Fruit fly (Drosophila melanogaster) whole organism, embryonic: Measurements from ENCODE around the gene CG5850.

Experiments
- Atf3 ChIP-seq: fragments of 200-800 bp; sonication (Bioruptor generic); optimal IDR thresholded peaks from 3 replicates; lab custom pipeline; 2016; ENCODE audit warnings: missing biosample characterization, missing genetic modification characterization
- B-H2 ChIP-seq: fragments of 200-800 bp; sonication (Bioruptor generic); optimal IDR thresholded peaks from 2 replicates; lab custom pipeline; 2018; ENCODE audit warnings: missing biosample characterization, mild to moderate bottlenecking, missing genetic modification characterization
- CG10147 ChIP-seq: fragments of 200-800 bp; sonication (Bioruptor generic); optimal IDR thresholded peaks from 2 replicates; lab custom pipeline; 2019; ENCODE audit warnings: missing biosample characterization, mild to moderate bottlenecking, missing genetic modification characterization, moderate library complexity
- CG11398 ChIP-seq: fragments of 200-800 bp; sonication (Bioruptor generic); optimal IDR thresholded peaks from 2 replicates; lab custom pipeline; 2016; ENCODE audit warnings: missing biosample characterization, missing genetic modification characterization
- CG12299 ChIP-seq: fragments of 200-800 bp; sonication (Bioruptor generic); optimal IDR thresholded peaks from 2 replicates; lab custom pipeline; 2018; ENCODE audit warnings: missing biosample characterization, mild to moderate bottlenecking, missing genetic modification characterization
- CG12769 ChIP-seq: fragments of 200-800 bp; sonication (Bioruptor generic); optimal IDR thresholded peaks from 2 replicates; lab custom pipeline; 2019; ENCODE audit warnings: missing biosample characterization, mild to moderate bottlenecking, missing genetic modification characterization, moderate library complexity
- CG13123 ChIP-seq: fragments of 200-800 bp; sonication (Bioruptor generic); optimal IDR thresholded peaks from 2 replicates; lab custom pipeline; 2016; ENCODE audit warnings: missing biosample characterization, missing genetic modification characterization
- CG1529 ChIP-seq: fragments of 200-800 bp; sonication (Bioruptor generic); optimal IDR thresholded peaks from 3 replicates; lab custom pipeline; 2018; ENCODE audit warnings: missing biosample characterization, missing genetic modification characterization
- CG16863 ChIP-seq: fragments of 200-800 bp; sonication (Bioruptor generic); optimal IDR thresholded peaks from 3 replicates; lab custom pipeline; 2016; ENCODE audit warnings: missing biosample characterization, missing genetic modification characterization
- CG2129 ChIP-seq: fragments of 200-800 bp; sonication (Bioruptor generic); IDR thresholded peaks from 2 replicates; pipeline ENCODE4 v1.3.6; 2022; ENCODE audit warnings: missing biosample characterization, missing genetic modification characterization; ENCODE audit not compliant: partially characterized antibody
- CG30431 ChIP-seq: fragments of 200-800 bp; sonication (Bioruptor generic); optimal IDR thresholded peaks from 2 replicates; lab custom pipeline; 2017; ENCODE audit warnings: missing biosample characterization, missing genetic modification characterization
- CG33213 ChIP-seq: fragments of 200-800 bp; sonication (Bioruptor generic); optimal IDR thresholded peaks from 3 replicates; lab custom pipeline; 2016; ENCODE audit warnings: missing biosample characterization, missing genetic modification characterization
- CG4404 ChIP-seq: fragments of 200-800 bp; sonication (Bioruptor generic); IDR thresholded peaks from 2 replicates; pipeline ENCODE4 v1.3.6; 2022; ENCODE audit warnings: missing biosample characterization, missing genetic modification characterization
- CG4424 ChIP-seq: fragments of 200-800 bp; sonication (Bioruptor generic); optimal IDR thresholded peaks from 3 replicates; lab custom pipeline; 2016; ENCODE audit warnings: missing biosample characterization, missing genetic modification characterization
- CG7372 ChIP-seq: fragments of 200-800 bp; sonication (Bioruptor generic); IDR thresholded peaks from 2 replicates; pipeline ENCODE4 v1.3.6; 2022; ENCODE audit warnings: missing biosample characterization, missing genetic modification characterization
- CG7745 ChIP-seq: fragments of 200-800 bp; sonication (Bioruptor generic); optimal IDR thresholded peaks from 2 replicates; lab custom pipeline; 2018; ENCODE audit warnings: missing biosample characterization, mild to moderate bottlenecking, missing genetic modification characterization, moderate library complexity
- CG7839 ChIP-seq: fragments of 200-800 bp; sonication (Bioruptor generic); optimal IDR thresholded peaks from 3 replicates; lab custom pipeline; 2018; ENCODE audit warnings: missing biosample characterization, mild to moderate bottlenecking, missing genetic modification characterization, moderate library complexity
- CG8089 ChIP-seq: fragments of 200-800 bp; sonication (Bioruptor generic); optimal IDR thresholded peaks from 3 replicates; lab custom pipeline; 2016; ENCODE audit warnings: missing biosample characterization, missing genetic modification characterization
- CkIIα-i1 ChIP-seq: fragments of 200-800 bp; sonication (Bioruptor generic); IDR thresholded peaks from 2 replicates; pipeline ENCODE4 v1.3.6; 2022; ENCODE audit warnings: missing biosample characterization, missing genetic modification characterization
- Dll ChIP-seq: fragments of 200-800 bp; sonication (Bioruptor generic); IDR thresholded peaks from 4 replicates; pipeline ENCODE4 v1.3.6; 2022; ENCODE audit warnings: missing biosample characterization, missing genetic modification characterization; ENCODE audit not compliant: partially characterized antibody
- E2f1 ChIP-seq: fragments of 200-800 bp; sonication (Bioruptor generic); IDR thresholded peaks from 2 replicates; pipeline ENCODE4 v1.3.6; 2022; ENCODE audit warnings: missing biosample characterization, missing genetic modification characterization
- H15 ChIP-seq: fragments of 200-800 bp; sonication (Bioruptor generic); IDR thresholded peaks from 3 replicates; pipeline ENCODE4 v1.3.6; 2022; ENCODE audit warnings: missing biosample characterization, missing genetic modification characterization
- Jarid2 ChIP-seq: fragments of 200-800 bp; sonication (Bioruptor generic); optimal IDR thresholded peaks from 3 replicates; lab custom pipeline; 2017; ENCODE audit warnings: mild to moderate bottlenecking, missing biosample characterization, missing genetic modification reagents, missing genetic modification characterization
- Lim3 ChIP-seq: fragments of 200-800 bp; sonication (Bioruptor generic); IDR thresholded peaks from 2 replicates; pipeline ENCODE4 v1.3.6; 2022; ENCODE audit warnings: missing biosample characterization, missing genetic modification characterization
- Lpt ChIP-seq: fragments of >200 bp; optimal IDR thresholded peaks from 2 replicates; lab custom pipeline; 2018; ENCODE audit warnings: missing biosample characterization, missing genetic modification characterization
- MBD-R2 ChIP-seq: fragments of 200-800 bp; sonication (Bioruptor generic); IDR thresholded peaks from 2 replicates; pipeline ENCODE4 v1.3.6; 2022; ENCODE audit warnings: missing biosample characterization, missing genetic modification characterization
- MESR4 ChIP-seq: fragments of 200-800 bp; sonication (Bioruptor generic); optimal IDR thresholded peaks from 2 replicates; lab custom pipeline; 2018; ENCODE audit warnings: missing biosample characterization, mild to moderate bottlenecking, missing genetic modification characterization, moderate library complexity
- Myb ChIP-seq: fragments of 200-800 bp; sonication (Bioruptor generic); optimal IDR thresholded peaks from 2 replicates; lab custom pipeline; 2016; ENCODE audit warnings: missing biosample characterization, missing genetic modification characterization
- Nf-YA ChIP-seq: fragments of 200-800 bp; sonication (Bioruptor generic); IDR thresholded peaks from 2 replicates; pipeline ENCODE4 v1.3.6; 2022; ENCODE audit warnings: missing biosample characterization, missing genetic modification characterization
- NfI ChIP-seq: fragments of 200-800 bp; sonication (Bioruptor generic); optimal IDR thresholded peaks from 3 replicates; lab custom pipeline; 2018; ENCODE audit warnings: missing biosample characterization, mild to moderate bottlenecking, missing genetic modification characterization, moderate library complexity
- Trl ChIP-seq, 3 experiments: fragments of >200 bp in 2 of 3; fragments of 200-800 bp in 1 of 3; sonication (Bioruptor generic) in 1 of 3; optimal IDR thresholded peaks; 2 replicates in 1 of 3; 3 replicates in 2 of 3; lab custom pipeline; 2016 to 2017; ENCODE audit warnings: missing biosample characterization in 1 of 3, missing genetic modification characterization in 1 of 3
- Usf ChIP-seq: fragments of 200-800 bp; sonication (Bioruptor generic); optimal IDR thresholded peaks from 2 replicates; lab custom pipeline; 2017; ENCODE audit warnings: missing genotype, missing biosample characterization, missing genetic modification characterization
- bigmax ChIP-seq: fragments of 200-800 bp; sonication (Bioruptor generic); optimal IDR thresholded peaks from 2 replicates; lab custom pipeline; 2018; ENCODE audit warnings: missing biosample characterization, mild to moderate bottlenecking, missing genetic modification characterization
- bsh ChIP-seq, 2 experiments: fragments of 200-800 bp; sonication (Bioruptor generic); optimal IDR thresholded peaks; 2 replicates each; lab custom pipeline; 2017 to 2018; ENCODE audit warnings: mild to moderate bottlenecking in 2 of 2, missing biosample characterization in 2 of 2, missing genetic modification characterization in 2 of 2, moderate library complexity in 1 of 2
- cas ChIP-seq: fragments of 200-800 bp; sonication (Bioruptor generic); IDR thresholded peaks from 2 replicates; pipeline ENCODE4 v1.3.6; 2022; ENCODE audit warnings: missing biosample characterization, missing genetic modification characterization
- danr ChIP-seq: fragments of 200-800 bp; sonication (Bioruptor generic); IDR thresholded peaks from 2 replicates; pipeline ENCODE4 v1.3.6; 2022; ENCODE audit warnings: missing biosample characterization, missing genetic modification characterization
- ems ChIP-seq: fragments of 200-800 bp; sonication (Bioruptor generic); optimal IDR thresholded peaks from 3 replicates; lab custom pipeline; 2016; ENCODE audit warnings: missing biosample characterization, missing genetic modification characterization
- fd3F ChIP-seq: fragments of 200-800 bp; sonication (Bioruptor generic); optimal IDR thresholded peaks from 2 replicates; lab custom pipeline; 2018; ENCODE audit warnings: missing biosample characterization, mild to moderate bottlenecking, missing genetic modification characterization, moderate library complexity
- fd64A ChIP-seq: fragments of 200-800 bp; sonication (Bioruptor generic); optimal IDR thresholded peaks from 3 replicates; lab custom pipeline; 2018; ENCODE audit warnings: missing biosample characterization, mild to moderate bottlenecking, missing genetic modification characterization
- hbn ChIP-seq: fragments of 200-800 bp; sonication (Bioruptor generic); IDR thresholded peaks from 2 replicates; pipeline ENCODE4 v1.3.6; 2022; ENCODE audit warnings: missing biosample characterization, missing genetic modification characterization; ENCODE audit not compliant: partially characterized antibody
- kay ChIP-seq: fragments of 200-800 bp; sonication (Bioruptor generic); optimal IDR thresholded peaks from 2 replicates; lab custom pipeline; 2016; ENCODE audit warnings: missing biosample characterization, missing genetic modification characterization
- lola ChIP-seq, 3 experiments: fragments of >200 bp in 2 of 3; fragments of 200-800 bp in 1 of 3; sonication (Bioruptor generic) in 1 of 3; optimal IDR thresholded peaks; 2 replicates each; lab custom pipeline; 2017 to 2019; ENCODE audit warnings: missing biosample characterization in 3 of 3, missing genetic modification characterization in 3 of 3, mild to moderate bottlenecking in 1 of 3, moderate library complexity in 1 of 3
- nerfin-2 ChIP-seq: fragments of 200-800 bp; sonication (Bioruptor generic); IDR thresholded peaks from 2 replicates; pipeline ENCODE4 v1.3.6; 2022; ENCODE audit warnings: missing biosample characterization, missing genetic modification characterization; ENCODE audit not compliant: partially characterized antibody
- oc ChIP-seq: fragments of 200-800 bp; sonication (Bioruptor generic); optimal IDR thresholded peaks from 2 replicates; lab custom pipeline; 2018; ENCODE audit warnings: missing biosample characterization, mild to moderate bottlenecking, missing genetic modification characterization, moderate library complexity
- p53 ChIP-seq: fragments of 200-800 bp; sonication (Bioruptor generic); optimal IDR thresholded peaks from 2 replicates; lab custom pipeline; 2016; ENCODE audit warnings: missing biosample characterization, missing genetic modification characterization
- pros ChIP-seq: fragments of 200-800 bp; sonication (Bioruptor generic); optimal IDR thresholded peaks from 3 replicates; lab custom pipeline; 2019; ENCODE audit warnings: missing biosample characterization, mild to moderate bottlenecking, missing genetic modification characterization, moderate library complexity
- run ChIP-seq: fragments of 200-800 bp; sonication (Bioruptor generic); optimal IDR thresholded peaks from 3 replicates; lab custom pipeline; 2018; ENCODE audit warnings: missing biosample characterization, mild to moderate bottlenecking, missing genetic modification characterization
- scrt ChIP-seq: fragments of 200-800 bp; sonication (Bioruptor generic); optimal IDR thresholded peaks from 2 replicates; lab custom pipeline; 2018; ENCODE audit warnings: missing biosample characterization, mild to moderate bottlenecking, missing genetic modification characterization, moderate library complexity
- sob ChIP-seq: fragments of 200-800 bp; sonication (Bioruptor generic); IDR thresholded peaks from 2 replicates; pipeline ENCODE4 v1.3.6; 2022; ENCODE audit warnings: missing biosample characterization, missing genetic modification characterization
- tgo ChIP-seq: fragments of 200-800 bp; sonication (Bioruptor generic); IDR thresholded peaks from 3 replicates; pipeline ENCODE4 v1.3.6; 2022; ENCODE audit warnings: missing biosample characterization, missing genetic modification characterization

Gene CG5850

dm6 chr2L:10003593-10003992 is 39.8 kb upstream of the CG5850 start, which contains the start of gene Ndf (continued):
- no peak for TF ChIP-seq Jarid2 (GFP tag; lab: Kevin White, UChicago)
- TF ChIP-seq CG7745 (tag; lab: Kevin White, UChicago), result peak; percentile 28
- peak; percentile 72 for TF ChIP-seq Dll (GFP tag; lab: Robert Waterston, UW)
- no peak for TF ChIP-seq danr (GFP tag; lab: Robert Waterston, UW)
- peak; percentile 76 for TF ChIP-seq sob (GFP tag; lab: Robert Waterston, UW)
- no peak for TF ChIP-seq bigmax (GFP tag; lab: Kevin White, UChicago)
- no peak for TF ChIP-seq CkIIα-i1 (GFP tag; lab: Robert Waterston, UW)
- peak; percentile 30; the same call in 1 of the 2 replicates for TF ChIP-seq nerfin-2 (GFP tag; lab: Robert Waterston, UW)
- peak in 1 of 2 experiments; percentile 33 for TF ChIP-seq bsh (GFP tag; optimal IDR thresholded peaks at IDR 0.05; lab: Kevin White, UChicago)
- no peak for TF ChIP-seq pros (GFP tag; lab: Kevin White, UChicago)
- peak; percentile 74 for TF ChIP-seq hbn (GFP tag; lab: Robert Waterston, UW)
- no peak for TF ChIP-seq fd64A (GFP tag; lab: Kevin White, UChicago)
- 0 out of 2 replicates have a peak, but pooled peaks have one; percentile 29 for TF ChIP-seq CG4404 (GFP tag; lab: Robert Waterston, UW)
- TF ChIP-seq oc (tag; lab: Kevin White, UChicago), result peak; percentile 4
- TF ChIP-seq CG12299 (tag; lab: Kevin White, UChicago), result no peak
- peak; percentile 70 for TF ChIP-seq E2f1 (GFP tag; lab: Robert Waterston, UW)
- peak; percentile 58 for TF ChIP-seq tgo (GFP tag; lab: Robert Waterston, UW)
- TF ChIP-seq CG4424 (GFP tag; lab: Kevin White, UChicago), result peak; percentile 76
- peak; percentile 44 for TF ChIP-seq CG10147 (GFP tag; lab: Kevin White, UChicago)
- TF ChIP-seq Lpt, result no peak
- peak; percentile 26 for TF ChIP-seq Usf (GFP tag; lab: Kevin White, UChicago)
- peak; percentile 3 for TF ChIP-seq CG13123 (GFP tag; lab: Kevin White, UChicago)
- peak in 1 of 3 experiments; percentile 46 for TF ChIP-seq lola (GFP tag; optimal IDR thresholded peaks at IDR 0.05; lab: Kevin White, UChicago)
- no peak for TF ChIP-seq Lim3 (GFP tag; lab: Robert Waterston, UW)
- no peak for TF ChIP-seq Trl (optimal IDR thresholded peaks at IDR 0.05; lab: Kevin White, UChicago)
- peak; percentile 47 for TF ChIP-seq Trl (GFP tag; optimal IDR thresholded peaks at IDR 0.05; lab: Kevin White, UChicago)
- TF ChIP-seq kay (GFP tag; lab: Kevin White, UChicago), result peak; percentile 61
- TF ChIP-seq MBD-R2 (GFP tag; lab: Robert Waterston, UW), result peak; percentile 71
- no peak for TF ChIP-seq CG16863 (GFP tag; lab: Kevin White, UChicago)
- no peak for TF ChIP-seq CG11398 (GFP tag; lab: Kevin White, UChicago)
- peak; percentile 61 for TF ChIP-seq cas
- no peak for TF ChIP-seq run
- no peak for TF ChIP-seq CG12769 (tag; lab: Kevin White, UChicago)
- peak; percentile 28 for TF ChIP-seq Atf3 (GFP tag; lab: Kevin White, UChicago)
- peak; percentile 64 for TF ChIP-seq MESR4
- TF ChIP-seq B-H2 (GFP tag; lab: Kevin White, UChicago), result peak; percentile 82
- TF ChIP-seq fd3F (GFP tag; lab: Kevin White, UChicago), result peak; percentile 50
- peak; percentile 41 for TF ChIP-seq CG2129 (GFP tag; lab: Robert Waterston, UW)
- peak; percentile 77 for TF ChIP-seq NfI (GFP tag; lab: Kevin White, UChicago)
- peak; percentile 61 for TF ChIP-seq CG7839 (tag; lab: Kevin White, UChicago)
- TF ChIP-seq CG33213 (GFP tag; lab: Kevin White, UChicago), result peak; percentile 51
- peak; percentile 31 for TF ChIP-seq CG8089 (GFP tag; lab: Kevin White, UChicago)
- TF ChIP-seq p53 (GFP tag; lab: Kevin White, UChicago), result no peak
- 0 out of 2 replicates have a peak, but pooled peaks have one; percentile 15 for TF ChIP-seq CG7372
- peak; percentile 26 for TF ChIP-seq scrt (GFP tag; lab: Kevin White, UChicago)
- peak; percentile 32 for TF ChIP-seq CG30431 (GFP tag; lab: Kevin White, UChicago)
- TF ChIP-seq ems (GFP tag; lab: Kevin White, UChicago), result peak; percentile 31
- TF ChIP-seq CG1529, result no peak
- peak; percentile 36 for TF ChIP-seq Myb
- peak; percentile 67; the same call in 1 of the 3 replicates for TF ChIP-seq H15 (GFP tag; lab: Robert Waterston, UW)
- no peak; the same call in 1 of the 2 replicates for TF ChIP-seq Nf-YA (GFP tag; lab: Robert Waterston, UW)
